Worm (Caenorhabditis elegans): ENCODE measurements around the gene Y47D3B.4.

DNA sequence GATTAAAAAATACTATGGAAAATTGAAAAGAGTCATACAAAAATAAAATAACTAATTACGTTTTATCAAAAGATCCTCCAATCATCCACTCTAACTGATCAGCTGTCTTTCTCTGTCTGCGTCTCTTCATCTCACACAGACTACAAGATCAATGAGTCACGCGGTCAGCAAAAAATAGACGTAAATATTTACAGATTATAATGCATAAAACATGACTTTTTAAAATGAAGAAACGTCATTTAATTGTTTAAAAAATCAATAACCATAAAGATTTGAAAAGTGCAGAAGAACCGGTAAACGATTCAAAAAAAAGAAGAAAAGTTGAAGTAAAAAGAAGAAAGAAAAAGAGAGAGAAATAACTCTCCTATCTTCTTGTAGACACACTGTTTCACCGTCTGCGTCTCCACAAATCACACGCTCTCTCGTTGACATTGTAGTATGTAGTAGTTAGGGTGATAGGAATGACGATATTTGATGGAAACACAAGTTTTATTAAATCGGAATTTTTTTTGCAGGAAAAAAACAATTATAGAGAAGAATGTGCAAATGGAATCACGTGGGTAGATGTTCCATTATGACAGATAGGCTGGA is 39.7 kb downstream of the Y47D3B.4 start:
- TF ChIP-seq ref-1 (GFP tag; conservative IDR thresholded peaks at IDR 0.05) (no peak), ztf-23 (GFP tag; IDR thresholded peaks at IDR 0.05) (no peak), flt-1 (GFP tag; IDR thresholded peaks at IDR 0.05) (no peak), cog-1 (tag; optimal IDR thresholded peaks at IDR 0.05) (no peak), T22C8.4 (GFP tag; IDR thresholded peaks at IDR 0.05) (no peak), ztf-29 (GFP tag; IDR thresholded peaks at IDR 0.05) (no peak)

All from whole organism, midembryonic.